Fruit fly (Drosophila melanogaster) whole organism, pupa: ENCODE measurements around the gene CG5004.

Experiments
- CG13204 ChIP-seq: fragments of 200-800 bp; sonication (Bioruptor generic); optimal IDR thresholded peaks from 2 replicates; lab custom pipeline; 2018; ENCODE audit warnings: missing biosample characterization, mild to moderate bottlenecking, missing genetic modification characterization, moderate library complexity
- CG14655 ChIP-seq: fragments of 200-800 bp; sonication (Bioruptor generic); optimal IDR thresholded peaks from 3 replicates; lab custom pipeline; 2017; ENCODE audit warnings: mild to moderate bottlenecking, missing biosample characterization, missing genetic modification reagents, missing genetic modification characterization
- CG15710 ChIP-seq: fragments of 200-800 bp; sonication (Bioruptor generic); optimal IDR thresholded peaks from 2 replicates; lab custom pipeline; 2018; ENCODE audit warnings: missing biosample characterization, mild to moderate bottlenecking, missing genetic modification characterization, moderate library complexity
- CG4496 ChIP-seq: fragments of 200-800 bp; sonication (Bioruptor generic); IDR thresholded peaks from 3 replicates; pipeline ENCODE4 v1.3.6; 2022; ENCODE audit warnings: missing biosample characterization, missing genetic modification characterization
- CG8159 ChIP-seq: fragments of 200-800 bp; sonication (Bioruptor generic); optimal IDR thresholded peaks from 3 replicates; lab custom pipeline; 2018; ENCODE audit warnings: missing biosample characterization, mild to moderate bottlenecking, missing genetic modification characterization, moderate library complexity
- D1 ChIP-seq: fragments of 200-800 bp; sonication (Bioruptor generic); optimal IDR thresholded peaks from 2 replicates; lab custom pipeline; 2018; ENCODE audit warnings: missing biosample characterization, mild to moderate bottlenecking, missing genetic modification characterization, moderate library complexity
- Ets98B ChIP-seq: fragments of 200-800 bp; sonication (Bioruptor generic); IDR thresholded peaks from 2 replicates; pipeline ENCODE4 v1.3.6; 2022; ENCODE audit warnings: missing biosample characterization, missing genetic modification characterization
- Pif1A ChIP-seq: fragments of 200-800 bp; sonication (Bioruptor generic); optimal IDR thresholded peaks from 3 replicates; lab custom pipeline; 2016; ENCODE audit warnings: missing biosample characterization, missing genetic modification characterization
- gl ChIP-seq: fragments of 200-800 bp; sonication (Bioruptor generic); optimal IDR thresholded peaks from 2 replicates; lab custom pipeline; 2018; ENCODE audit warnings: missing biosample characterization, mild to moderate bottlenecking, missing genetic modification characterization
- rn ChIP-seq: fragments of 200-800 bp; sonication (Bioruptor generic); IDR thresholded peaks from 2 replicates; pipeline ENCODE4 v1.3.6; 2022; ENCODE audit warnings: missing biosample characterization, missing genetic modification characterization

- TF ChIP-seq CG15710 (tag; lab: Kevin White, UChicago) (no peak), Ets98B (GFP tag; lab: Robert Waterston, UW) (no peak), Pif1A (no peak), D1 (no peak), CG8159 (tag; lab: Kevin White, UChicago) (no peak), gl (no peak), CG13204 (no peak), CG4496 (GFP tag; lab: Robert Waterston, UW) (no peak), rn (GFP tag; lab: Robert Waterston, UW) (no peak), CG14655 (GFP tag; lab: Kevin White, UChicago) (no peak)
Observed at dm6 chrX:17110556-17111177, 3.3 kb downstream of the CG5004 start.
